Fruit fly (Drosophila melanogaster): ENCODE data around the gene CG1578.
A peak's percentile ranks its signal among the peaks of the same experiment; 100 is the strongest.

Gene CG1578

dm6 chrX:11839308-11839707 lies 23.0 kb upstream of the CG1578 start, which contains the start of gene Cyp28c1:
TSS of gene Cyp28c1 (plus strand) at chrX:11839608.
- TF ChIP-seq CG12744 (GFP tag; optimal IDR thresholded peaks at IDR 0.05) (no peak), D19B (GFP tag; optimal IDR thresholded peaks at IDR 0.05) (no peak), Med (GFP tag) (no peak), zen (tag; optimal IDR thresholded peaks at IDR 0.05) (no peak), HLH54F (GFP tag; optimal IDR thresholded peaks at IDR 0.05) (no peak), chinmo (GFP tag; IDR thresholded peaks at IDR 0.05; ENCODE audit: partially characterized antibody) (no peak), CG7745 (tag; optimal IDR thresholded peaks at IDR 0.05) (no peak), Trl (optimal IDR thresholded peaks at IDR 0.05) (no peak), Trl (GFP tag; optimal IDR thresholded peaks at IDR 0.05) (no peak), Hmr (GFP tag; optimal IDR thresholded peaks at IDR 0.05) (no peak), CG9727 (GFP tag; optimal IDR thresholded peaks at IDR 0.05) (no peak), Atf6 (GFP tag; IDR thresholded peaks at IDR 0.05) (no peak), ara (GFP tag; IDR thresholded peaks at IDR 0.05) (no peak), Chrac-16 (GFP tag; optimal IDR thresholded peaks at IDR 0.05) (no peak)

- TF ChIP-seq Aef1 (GFP tag; IDR thresholded peaks at IDR 0.05) (no peak), Asciz (GFP tag; optimal IDR thresholded peaks at IDR 0.05) (no peak)
These were observed 21.6 kb upstream of the CG1578 start, which contains the start of gene CG15741 for dm6 chrX:11837926-11838325. TSS of gene CG15741 (minus strand) at chrX:11838026.

dm6 chrX:11828336-11829007 lies 12.1 kb upstream of the CG1578 start:
- TF ChIP-seq BtbVII (GFP tag; optimal IDR thresholded peaks at IDR 0.05) (no peak), CG10654 (GFP tag; optimal IDR thresholded peaks at IDR 0.05) (no peak), CG16813 (GFP tag; IDR thresholded peaks at IDR 0.05; ENCODE audit: partially characterized antibody) (peak; percentile 50), CG8478 (optimal IDR thresholded peaks at IDR 0.05) (peak; percentile 64), gro (GFP tag; optimal IDR thresholded peaks at IDR 0.05) (no peak), HHEX (GFP tag; optimal IDR thresholded peaks at IDR 0.05) (no peak), Xrp1 (GFP tag; IDR thresholded peaks at IDR 0.05) (no peak), bbx (GFP tag; IDR thresholded peaks at IDR 0.05; ENCODE audit: partially characterized antibody) (0 out of 2 replicates have a peak, but pooled peaks have one; percentile 14), C15 (GFP tag; IDR thresholded peaks at IDR 0.05) (no peak), z (GFP tag; IDR thresholded peaks at IDR 0.05) (no peak), Dek (tag; optimal IDR thresholded peaks at IDR 0.05) (no peak), Camta (GFP tag; optimal IDR thresholded peaks at IDR 0.05) (no peak), CG3838 (GFP tag; optimal IDR thresholded peaks at IDR 0.05) (no peak), CG9727 (GFP tag; optimal IDR thresholded peaks at IDR 0.05) (no peak), CG7963 (GFP tag; IDR thresholded peaks at IDR 0.05; ENCODE audit: partially characterized antibody) (0 out of 3 replicates have a peak, but pooled peaks have one; percentile 25), CG12299 (tag; optimal IDR thresholded peaks at IDR 0.05) (no peak), YL-1 (GFP tag; optimal IDR thresholded peaks at IDR 0.05) (no peak), CG12155 (GFP tag; optimal IDR thresholded peaks at IDR 0.05) (no peak), H15 (GFP tag; IDR thresholded peaks at IDR 0.05) (no peak), Ada2b (GFP tag; IDR thresholded peaks at IDR 0.05) (no peak), Sry-δ (GFP tag; optimal IDR thresholded peaks at IDR 0.05) (no peak), D19B (GFP tag; optimal IDR thresholded peaks at IDR 0.05) (peak; percentile 30), CG12391 (tag; optimal IDR thresholded peaks at IDR 0.05) (no peak), lola (GFP tag; optimal IDR thresholded peaks at IDR 0.05) (no peak), wek (GFP tag; optimal IDR thresholded peaks at IDR 0.05) (no peak), HmgZ (tag; optimal IDR thresholded peaks at IDR 0.05) (no peak), Xbp1 (GFP tag; optimal IDR thresholded peaks at IDR 0.05) (no peak), scrt (GFP tag; optimal IDR thresholded peaks at IDR 0.05) (no peak), ken (GFP tag; IDR thresholded peaks at IDR 0.05) (no peak), Fer1 (GFP tag; optimal IDR thresholded peaks at IDR 0.05) (no peak), Doc2 (GFP tag; IDR thresholded peaks at IDR 0.05) (no peak), zfh1 (GFP tag; IDR thresholded peaks at IDR 0.05) (no peak), CG4404 (GFP tag; IDR thresholded peaks at IDR 0.05) (no peak), tgo (GFP tag; IDR thresholded peaks at IDR 0.05) (no peak)

Data from whole organism, embryonic.